Fruit fly (Drosophila melanogaster): ENCODE results near the gene ATPsynepsilonL.

ATPsynepsilonL gene

dm6 chr3R:10089171-10089664 lies 32.4 kb upstream of the ATPsynepsilonL start:
- TF ChIP-seq N (GFP tag; optimal IDR thresholded peaks at IDR 0.05) (no peak), Abd-B (GFP tag; optimal IDR thresholded peaks at IDR 0.05) (no peak), sage (GFP tag; optimal IDR thresholded peaks at IDR 0.05) (peak; percentile 15), woc (GFP tag; optimal IDR thresholded peaks at IDR 0.05) (no peak), h (GFP tag; optimal IDR thresholded peaks at IDR 0.05) (peak; percentile 44), dsf (GFP tag; optimal IDR thresholded peaks at IDR 0.05; ENCODE audit: borderline replicate concordance) (no peak), pan (optimal IDR thresholded peaks at IDR 0.05) (no peak), foxo (GFP tag; optimal IDR thresholded peaks at IDR 0.05) (no peak), Myc (optimal IDR thresholded peaks at IDR 0.05) (no peak), brk (GFP tag; optimal IDR thresholded peaks at IDR 0.05) (no peak), Mio (GFP tag; optimal IDR thresholded peaks at IDR 0.05) (no peak), Hr78 (GFP tag; optimal IDR thresholded peaks at IDR 0.05) (no peak), usp (GFP tag; optimal IDR thresholded peaks at IDR 0.05) (no peak), fru (GFP tag; optimal IDR thresholded peaks at IDR 0.05) (peak; percentile 14), br (GFP tag; optimal IDR thresholded peaks at IDR 0.05) (no peak), tai (GFP tag; optimal IDR thresholded peaks at IDR 0.05) (no peak), Hnf4 (GFP tag; optimal IDR thresholded peaks at IDR 0.05) (peak; percentile 8), Jra (GFP tag; optimal IDR thresholded peaks at IDR 0.05) (peak; percentile 15), Dif (GFP tag; optimal IDR thresholded peaks at IDR 0.05; ENCODE audit: partially characterized antibody) (peak; percentile 98), Dfd (GFP tag; optimal IDR thresholded peaks at IDR 0.05) (no peak), CG9705 (GFP tag; optimal IDR thresholded peaks at IDR 0.05) (no peak), jim (GFP tag; optimal IDR thresholded peaks at IDR 0.05) (no peak), Vsx2 (GFP tag; optimal IDR thresholded peaks at IDR 0.05; ENCODE audit: partially characterized antibody) (peak; percentile 83), dl (GFP tag; optimal IDR thresholded peaks at IDR 0.05; ENCODE audit: insufficient read depth in 1 of 2, partially characterized antibody in 2 of 2) (peak; percentile 96 to 97), sv (GFP tag; optimal IDR thresholded peaks at IDR 0.05) (no peak), OdsH (GFP tag; optimal IDR thresholded peaks at IDR 0.05) (no peak), CG32264 (GFP tag; optimal IDR thresholded peaks at IDR 0.05) (no peak), Sp1 (GFP tag; optimal IDR thresholded peaks at IDR 0.05) (peak; percentile 18), dmrt93B (GFP tag; optimal IDR thresholded peaks at IDR 0.05) (no peak), rgr (GFP tag; optimal IDR thresholded peaks at IDR 0.05) (peak; percentile 19), CrebA (GFP tag; optimal IDR thresholded peaks at IDR 0.05; ENCODE audit: borderline replicate concordance) (peak; percentile 88), Hr83 (GFP tag; optimal IDR thresholded peaks at IDR 0.05; ENCODE audit: poor library complexity, severe bottlenecking) (peak; percentile 69), Rel (GFP tag; optimal IDR thresholded peaks at IDR 0.05) (peak; percentile 10), Rel (tag; optimal IDR thresholded peaks at IDR 0.05) (peak; percentile 33), ey (GFP tag; optimal IDR thresholded peaks at IDR 0.05) (no peak), GATAd (GFP tag; optimal IDR thresholded peaks at IDR 0.05) (no peak), HLH106 (tag; optimal IDR thresholded peaks at IDR 0.05) (no peak), psq (GFP tag; optimal IDR thresholded peaks at IDR 0.05) (peak; percentile 84)

- TF ChIP-seq OdsH (GFP tag; optimal IDR thresholded peaks at IDR 0.05), result no peak
- TF ChIP-seq dl (GFP tag; optimal IDR thresholded peaks at IDR 0.05; ENCODE audit: insufficient read depth in 1 of 2, partially characterized antibody in 2 of 2), result no peak
Measured at dm6 chr3R:10090906-10091305, 30.7 kb upstream of the ATPsynepsilonL start.

dm6 chr3R:10091513-10091912 lies 30.1 kb upstream of the ATPsynepsilonL start:
- no peak for TF ChIP-seq N (GFP tag; optimal IDR thresholded peaks at IDR 0.05)
